Worm (Caenorhabditis elegans): ENCODE measurements around the gene C15C7.6.

- TF ChIP-seq pha-4 (tag; optimal IDR thresholded peaks at IDR 0.05) (no peak), attf-5 (GFP tag; optimal IDR thresholded peaks at IDR 0.05) (no peak), lsl-1 (GFP tag; optimal IDR thresholded peaks at IDR 0.05) (no peak), ets-4 (GFP tag; optimal IDR thresholded peaks at IDR 0.05) (no peak), ekl-4 (GFP tag; IDR thresholded peaks at IDR 0.05) (no peak), unc-62 (GFP tag; optimal IDR thresholded peaks at IDR 0.05) (no peak), T07F8.4 (tag; optimal IDR thresholded peaks at IDR 0.05) (no peak), nfya-1 (tag; optimal IDR thresholded peaks at IDR 0.05; ENCODE audit: borderline replicate concordance, insufficient read depth) (no peak), tbx-9 (tag; optimal IDR thresholded peaks at IDR 0.05; ENCODE audit: borderline replicate concordance) (no peak), hlh-12 (tag; optimal IDR thresholded peaks at IDR 0.05) (no peak)
Measured at ce11 chrX:3197319-3197718, 27.0 kb upstream of the C15C7.6 start.

Measured in whole organism, young adult.